Fruit fly (Drosophila melanogaster): ENCODE data around the gene CG7556.

Gene CG7556

dm6 chrX:19191597-19191996 is 12.0 kb upstream of the CG7556 start:
- TF ChIP-seq pan (optimal IDR thresholded peaks at IDR 0.05), result no peak
- TF ChIP-seq Dll (optimal IDR thresholded peaks at IDR 0.05), result no peak
- no peak for TF ChIP-seq CG8478 (optimal IDR thresholded peaks at IDR 0.05)
- no peak for TF ChIP-seq psq (optimal IDR thresholded peaks at IDR 0.05)
- no peak for TF ChIP-seq EcR (GFP tag; optimal IDR thresholded peaks at IDR 0.05)
- no peak for TF ChIP-seq usp (GFP tag; optimal IDR thresholded peaks at IDR 0.05)

- TF ChIP-seq pan (optimal IDR thresholded peaks at IDR 0.05) (no peak), psq (optimal IDR thresholded peaks at IDR 0.05) (no peak), Dll (optimal IDR thresholded peaks at IDR 0.05) (no peak), CG8478 (optimal IDR thresholded peaks at IDR 0.05) (no peak), usp (GFP tag; optimal IDR thresholded peaks at IDR 0.05) (no peak), EcR (GFP tag; optimal IDR thresholded peaks at IDR 0.05) (no peak)
These were observed 11.4 kb upstream of the CG7556 start for dm6 chrX:19191050-19191449.

dm6 chrX:19189903-19190302 is 10.3 kb upstream of the CG7556 start, which contains the start of gene HP1D3csd:
TSS of gene HP1D3csd (plus strand) at chrX:19190214.
- TF ChIP-seq EcR (GFP tag; optimal IDR thresholded peaks at IDR 0.05) (no peak), CG8478 (optimal IDR thresholded peaks at IDR 0.05) (no peak), usp (GFP tag; optimal IDR thresholded peaks at IDR 0.05) (no peak), pan (optimal IDR thresholded peaks at IDR 0.05) (no peak), Dll (optimal IDR thresholded peaks at IDR 0.05) (no peak), psq (optimal IDR thresholded peaks at IDR 0.05) (no peak)

dm6 chrX:19187624-19188085 is 8.0 kb upstream of the CG7556 start, which contains the start of gene Mec2:
TSS of gene Mec2 (plus strand) at chrX:19188035.
- TF ChIP-seq Dll (optimal IDR thresholded peaks at IDR 0.05), result no peak
- TF ChIP-seq pan (optimal IDR thresholded peaks at IDR 0.05), result no peak
- TF ChIP-seq usp (GFP tag; optimal IDR thresholded peaks at IDR 0.05), result no peak
- no peak for TF ChIP-seq CG8478 (optimal IDR thresholded peaks at IDR 0.05)
- no peak for TF ChIP-seq EcR (GFP tag; optimal IDR thresholded peaks at IDR 0.05)
- TF ChIP-seq psq (optimal IDR thresholded peaks at IDR 0.05), result no peak

dm6 chrX:19183121-19183520 is 3.5 kb upstream of the CG7556 start, which contains the start of gene CG33253:
TSS of gene CG33253 (plus strand) at chrX:19183421.
- TF ChIP-seq psq (optimal IDR thresholded peaks at IDR 0.05), result no peak
- TF ChIP-seq Dll (optimal IDR thresholded peaks at IDR 0.05), result no peak
- TF ChIP-seq pan (optimal IDR thresholded peaks at IDR 0.05), result no peak
- TF ChIP-seq usp (GFP tag; optimal IDR thresholded peaks at IDR 0.05), result no peak
- no peak for TF ChIP-seq CG8478 (optimal IDR thresholded peaks at IDR 0.05)
- TF ChIP-seq EcR (GFP tag; optimal IDR thresholded peaks at IDR 0.05), result no peak

- TF ChIP-seq psq (optimal IDR thresholded peaks at IDR 0.05) (no peak), Dll (optimal IDR thresholded peaks at IDR 0.05) (no peak), CG8478 (optimal IDR thresholded peaks at IDR 0.05) (no peak), usp (GFP tag; optimal IDR thresholded peaks at IDR 0.05) (no peak), EcR (GFP tag; optimal IDR thresholded peaks at IDR 0.05) (no peak), pan (optimal IDR thresholded peaks at IDR 0.05) (no peak)
These were observed 4.6 kb downstream of the CG7556 start, which contains the start of gene CG33939 for dm6 chrX:19174850-19175571. TSS of gene CG33939 (minus strand) at chrX:19174900.

- TF ChIP-seq psq (optimal IDR thresholded peaks at IDR 0.05) (no peak), CG8478 (optimal IDR thresholded peaks at IDR 0.05) (no peak), Dll (optimal IDR thresholded peaks at IDR 0.05) (no peak), pan (optimal IDR thresholded peaks at IDR 0.05) (no peak), usp (GFP tag; optimal IDR thresholded peaks at IDR 0.05) (no peak), EcR (GFP tag; optimal IDR thresholded peaks at IDR 0.05) (no peak)
These were observed 5.5 kb downstream of the CG7556 start for dm6 chrX:19174092-19174491.

- TF ChIP-seq CG8478 (optimal IDR thresholded peaks at IDR 0.05), result no peak
- no peak for TF ChIP-seq pan (optimal IDR thresholded peaks at IDR 0.05)
- TF ChIP-seq EcR (GFP tag; optimal IDR thresholded peaks at IDR 0.05), result no peak
- no peak for TF ChIP-seq usp (GFP tag; optimal IDR thresholded peaks at IDR 0.05)
- TF ChIP-seq psq (optimal IDR thresholded peaks at IDR 0.05), result no peak
- no peak for TF ChIP-seq Dll (optimal IDR thresholded peaks at IDR 0.05)
These were observed 6.7 kb downstream of the CG7556 start for dm6 chrX:19172955-19173354.

dm6 chrX:19171926-19172325 is 7.7 kb downstream of the CG7556 start:
- TF ChIP-seq usp (GFP tag; optimal IDR thresholded peaks at IDR 0.05) (no peak), EcR (GFP tag; optimal IDR thresholded peaks at IDR 0.05) (no peak), pan (optimal IDR thresholded peaks at IDR 0.05) (no peak), Dll (optimal IDR thresholded peaks at IDR 0.05) (no peak), psq (optimal IDR thresholded peaks at IDR 0.05) (no peak)

- TF ChIP-seq pan (optimal IDR thresholded peaks at IDR 0.05) (no peak), usp (GFP tag; optimal IDR thresholded peaks at IDR 0.05) (no peak), EcR (GFP tag; optimal IDR thresholded peaks at IDR 0.05) (no peak), psq (optimal IDR thresholded peaks at IDR 0.05) (no peak), CG8478 (optimal IDR thresholded peaks at IDR 0.05) (no peak), Dll (optimal IDR thresholded peaks at IDR 0.05) (no peak)
These were observed 8.8 kb downstream of the CG7556 start, which contains the start of gene Inx5 for dm6 chrX:19170791-19171190. TSS of gene Inx5 (minus strand) at chrX:19170883.

- TF ChIP-seq pan (optimal IDR thresholded peaks at IDR 0.05), result peak; percentile 84
- TF ChIP-seq CG8478 (optimal IDR thresholded peaks at IDR 0.05), result no peak
- TF ChIP-seq psq (optimal IDR thresholded peaks at IDR 0.05), result no peak
These were observed 11.8 kb downstream of the CG7556 start for dm6 chrX:19167586-19168403.
